Fruit fly (Drosophila melanogaster) whole organism, prepupa: Measurements from ENCODE around the gene Kr-h1.

Experiments
- Blimp-1 ChIP-seq: fragments of 200-800 bp; sonication (Bioruptor generic); optimal IDR thresholded peaks from 3 replicates; lab custom pipeline; 2017; ENCODE audit warnings: missing biosample characterization, missing genetic modification characterization, mild to moderate bottlenecking, moderate library complexity, missing genetic modification reagents
- CG10669 ChIP-seq: fragments of 200-800 bp; sonication (Bioruptor generic); optimal IDR thresholded peaks from 3 replicates; lab custom pipeline; 2018; ENCODE audit warnings: missing biosample characterization, mild to moderate bottlenecking, missing genetic modification characterization, moderate library complexity
- CG11294 ChIP-seq: fragments of 200-800 bp; sonication (Bioruptor generic); IDR thresholded peaks from 2 replicates; pipeline ENCODE4 v1.3.6; 2022; ENCODE audit warnings: missing biosample characterization, missing genetic modification characterization
- CG11762 ChIP-seq: fragments of 200-800 bp; sonication (Bioruptor generic); optimal IDR thresholded peaks from 3 replicates; lab custom pipeline; 2016; ENCODE audit warnings: missing biosample characterization, missing genetic modification characterization; ENCODE audit not compliant: insufficient read depth
- CG11902 ChIP-seq: fragments of 200-800 bp; sonication (Bioruptor generic); optimal IDR thresholded peaks from 3 replicates; lab custom pipeline; 2016; ENCODE audit warnings: missing biosample characterization, missing genetic modification characterization
- CG15336 ChIP-seq: fragments of 200-800 bp; sonication (Bioruptor generic); IDR thresholded peaks from 2 replicates; pipeline ENCODE4 v1.3.6; 2022; ENCODE audit warnings: missing biosample characterization, missing genetic modification characterization
- CG1621 ChIP-seq: fragments of 200-800 bp; sonication (Bioruptor generic); optimal IDR thresholded peaks from 3 replicates; lab custom pipeline; 2018; ENCODE audit warnings: missing biosample characterization, mild to moderate bottlenecking, missing genetic modification characterization
- CG16779 ChIP-seq: fragments of 200-800 bp; sonication (Bioruptor generic); optimal IDR thresholded peaks from 3 replicates; lab custom pipeline; 2017; ENCODE audit warnings: missing biosample characterization, mild to moderate bottlenecking, missing genetic modification characterization
- CG3032 ChIP-seq: fragments of 200-800 bp; optimal IDR thresholded peaks from 2 replicates; lab custom pipeline; 2019; ENCODE audit warnings: missing biosample characterization, mild to moderate bottlenecking, missing genetic modification characterization, moderate library complexity
- CG31627 ChIP-seq: fragments of 200-800 bp; sonication (Bioruptor generic); optimal IDR thresholded peaks from 3 replicates; lab custom pipeline; 2016; ENCODE audit warnings: missing biosample characterization, missing genetic modification characterization
- CG32006 ChIP-seq: fragments of 200-800 bp; sonication (Bioruptor generic); optimal IDR thresholded peaks from 3 replicates; lab custom pipeline; 2017; ENCODE audit warnings: missing biosample characterization, mild to moderate bottlenecking, missing genetic modification characterization
- CG34406 ChIP-seq: fragments of 200-800 bp; sonication (Bioruptor generic); optimal IDR thresholded peaks from 3 replicates; lab custom pipeline; 2016; ENCODE audit warnings: missing biosample characterization, missing genetic modification characterization
- CG3919 ChIP-seq: fragments of 200-800 bp; sonication (Bioruptor generic); optimal IDR thresholded peaks from 3 replicates; lab custom pipeline; 2016; ENCODE audit warnings: missing biosample characterization, missing genetic modification characterization
- CG4318 ChIP-seq: fragments of 200-800 bp; sonication (Bioruptor generic); optimal IDR thresholded peaks from 3 replicates; lab custom pipeline; 2017; ENCODE audit warnings: missing biosample characterization, mild to moderate bottlenecking, missing genetic modification characterization
- CG6163 ChIP-seq: fragments of 200-800 bp; sonication (Bioruptor generic); IDR thresholded peaks from 3 replicates; pipeline ENCODE4 v1.3.6; 2022; ENCODE audit warnings: missing biosample characterization, missing genetic modification characterization
- CG6808 ChIP-seq: fragments of 200-800 bp; sonication (Bioruptor generic); optimal IDR thresholded peaks from 3 replicates; lab custom pipeline; 2017; ENCODE audit warnings: missing biosample characterization, missing genetic modification characterization, mild to moderate bottlenecking, moderate library complexity, missing genetic modification reagents
- CG6854 ChIP-seq: fragments of 200-800 bp; sonication (Bioruptor generic); optimal IDR thresholded peaks from 2 replicates; lab custom pipeline; 2017; ENCODE audit warnings: missing biosample characterization, mild to moderate bottlenecking, missing genetic modification characterization
- CG7368 ChIP-seq: fragments of 200-800 bp; sonication (Bioruptor generic); optimal IDR thresholded peaks from 3 replicates; lab custom pipeline; 2016; ENCODE audit warnings: missing biosample characterization, missing genetic modification characterization
- CG8119 ChIP-seq: fragments of 200-800 bp; sonication (Bioruptor generic); IDR thresholded peaks from 3 replicates; pipeline ENCODE4 v1.3.6; 2022; ENCODE audit warnings: missing biosample characterization, missing genetic modification characterization
- CG8632 ChIP-seq: fragments of 200-800 bp; sonication (Bioruptor generic); optimal IDR thresholded peaks from 3 replicates; lab custom pipeline; 2016; ENCODE audit warnings: missing biosample characterization, missing genetic modification characterization
- CG9139 ChIP-seq: fragments of 200-800 bp; sonication (Bioruptor generic); optimal IDR thresholded peaks from 3 replicates; lab custom pipeline; 2017; ENCODE audit warnings: missing biosample characterization, mild to moderate bottlenecking, missing genetic modification characterization
- Eip75B ChIP-seq: fragments of 200-800 bp; sonication (Bioruptor generic); optimal IDR thresholded peaks from 3 replicates; lab custom pipeline; 2016; ENCODE audit warnings: missing biosample characterization, missing genetic modification characterization
- Eip78C ChIP-seq: fragments of 200-800 bp; sonication (Bioruptor generic); peaks from one replicate; lab custom pipeline; 2016; ENCODE audit warnings: missing biosample characterization, missing genetic modification characterization
- Eip93F ChIP-seq: fragments of 200-800 bp; sonication (Bioruptor generic); optimal IDR thresholded peaks from 2 replicates; lab custom pipeline; 2016; ENCODE audit warnings: missing biosample characterization, mild to moderate bottlenecking, missing genetic modification characterization
- Ets96B ChIP-seq: fragments of 200-800 bp; optimal IDR thresholded peaks from 2 replicates; lab custom pipeline; 2019; ENCODE audit warnings: missing biosample characterization, mild to moderate bottlenecking, missing genetic modification characterization, moderate library complexity
- Gug ChIP-seq: fragments of 200-800 bp; sonication (Bioruptor generic); IDR thresholded peaks from 2 replicates; pipeline ENCODE4 v1.3.6; 2022; ENCODE audit warnings: missing biosample characterization, missing genetic modification characterization
- Hr38 ChIP-seq: sonication (Bioruptor generic); optimal IDR thresholded peaks from 2 replicates; lab custom pipeline; 2016; ENCODE audit warnings: missing biosample characterization, missing genetic modification characterization
- Hr39 ChIP-seq: fragments of 200-800 bp; sonication (Bioruptor generic); optimal IDR thresholded peaks from 2 replicates; lab custom pipeline; 2016; ENCODE audit warnings: missing biosample characterization, missing genetic modification characterization
- Hr4 ChIP-seq: fragments of 200-800 bp; sonication (Bioruptor generic); optimal IDR thresholded peaks from 3 replicates; lab custom pipeline; 2016; ENCODE audit warnings: missing biosample characterization, missing genetic modification characterization
- Lpt ChIP-seq: fragments of 200-800 bp; sonication (Bioruptor generic); optimal IDR thresholded peaks from 3 replicates; lab custom pipeline; 2016; ENCODE audit warnings: missing biosample characterization, missing genetic modification characterization
- OdsH ChIP-seq: fragments of 200-800 bp; sonication (Bioruptor generic); optimal IDR thresholded peaks from 3 replicates; lab custom pipeline; 2016; ENCODE audit warnings: missing biosample characterization, missing genetic modification characterization
- Smox ChIP-seq: fragments of 200-800 bp; sonication (Bioruptor generic); optimal IDR thresholded peaks from 3 replicates; lab custom pipeline; 2016; ENCODE audit warnings: missing biosample characterization, missing genetic modification characterization
- Sox102F ChIP-seq: fragments of 200-800 bp; sonication (Bioruptor generic); optimal IDR thresholded peaks from 2 replicates; lab custom pipeline; 2016; ENCODE audit warnings: missing biosample characterization, mild to moderate bottlenecking, missing genetic modification characterization
- Sox14 ChIP-seq: fragments of 200-800 bp; sonication (Bioruptor generic); optimal IDR thresholded peaks from 3 replicates; lab custom pipeline; 2016; ENCODE audit warnings: missing biosample characterization, missing genetic modification characterization
- Sox15 ChIP-seq: fragments of 200-800 bp; sonication (Bioruptor generic); optimal IDR thresholded peaks from 3 replicates; lab custom pipeline; 2016; ENCODE audit warnings: missing biosample characterization, missing genetic modification characterization
- achi ChIP-seq: fragments of 200-800 bp; sonication (Bioruptor generic); optimal IDR thresholded peaks from 3 replicates; lab custom pipeline; 2016; ENCODE audit warnings: missing biosample characterization, missing genetic modification characterization
- acj6 ChIP-seq: fragments of 200-800 bp; sonication (Bioruptor generic); optimal IDR thresholded peaks from 3 replicates; lab custom pipeline; 2016; ENCODE audit warnings: missing biosample characterization, missing genetic modification characterization
- cyc ChIP-seq: fragments of 200-800 bp; sonication (Bioruptor generic); optimal IDR thresholded peaks from 3 replicates; lab custom pipeline; 2016; ENCODE audit warnings: missing biosample characterization, missing genetic modification characterization
- dac ChIP-seq: fragments of 200-800 bp; sonication (Bioruptor generic); optimal IDR thresholded peaks from 2 replicates; lab custom pipeline; 2017; ENCODE audit warnings: missing biosample characterization, mild to moderate bottlenecking, missing genetic modification characterization
- eg ChIP-seq: fragments of 200-800 bp; sonication (Bioruptor generic); IDR thresholded peaks from 3 replicates; pipeline ENCODE4 v1.3.6; 2022; ENCODE audit warnings: missing biosample characterization, missing genetic modification characterization
- esn ChIP-seq: fragments of 200-800 bp; sonication (Bioruptor generic); optimal IDR thresholded peaks from 2 replicates; lab custom pipeline; 2016; ENCODE audit warnings: missing biosample characterization, mild to moderate bottlenecking, missing genetic modification characterization, moderate library complexity
- fd85E ChIP-seq: fragments of 200-800 bp; sonication (Bioruptor generic); optimal IDR thresholded peaks from 3 replicates; lab custom pipeline; 2016; ENCODE audit warnings: missing biosample characterization, missing genetic modification characterization
- fkh ChIP-seq: fragments of 200-800 bp; sonication (Bioruptor generic); optimal IDR thresholded peaks from 3 replicates; lab custom pipeline; 2017; ENCODE audit warnings: missing biosample characterization, mild to moderate bottlenecking, missing genetic modification characterization, moderate library complexity
- lz ChIP-seq: fragments of 200-800 bp; sonication (Bioruptor generic); optimal IDR thresholded peaks from 3 replicates; lab custom pipeline; 2016; ENCODE audit warnings: missing biosample characterization, missing genetic modification characterization
- net ChIP-seq: fragments of 200-800 bp; sonication (Bioruptor generic); optimal IDR thresholded peaks from 3 replicates; lab custom pipeline; 2016; ENCODE audit warnings: missing biosample characterization, missing genetic modification characterization
- pdm3 ChIP-seq: fragments of 200-800 bp; sonication (Bioruptor generic); optimal IDR thresholded peaks from 3 replicates; lab custom pipeline; 2016; ENCODE audit warnings: missing biosample characterization, missing genetic modification characterization
- salr ChIP-seq, 2 experiments: fragments of 200-800 bp; sonication (Bioruptor generic); optimal IDR thresholded peaks; 3 replicates each; lab custom pipeline; 2016 to 2018; ENCODE audit warnings: missing biosample characterization in 2 of 2, missing genetic modification characterization in 2 of 2, mild to moderate bottlenecking in 1 of 2
- spab ChIP-seq: fragments of 200-800 bp; sonication (Bioruptor generic); optimal IDR thresholded peaks from 2 replicates; lab custom pipeline; 2017; ENCODE audit warnings: missing biosample characterization, mild to moderate bottlenecking, missing genetic modification characterization, missing genetic modification reagents
- ss ChIP-seq, 2 experiments: fragments of 200-800 bp; sonication (Bioruptor generic); optimal IDR thresholded peaks; 2 replicates in 1 of 2; 3 replicates in 1 of 2; lab custom pipeline; 2017 to 2018; ENCODE audit warnings: mild to moderate bottlenecking in 2 of 2, missing biosample characterization in 2 of 2, missing genetic modification characterization in 2 of 2, moderate library complexity in 1 of 2
- svp ChIP-seq: fragments of 200-800 bp; sonication (Bioruptor generic); peaks from one replicate; lab custom pipeline; 2016; ENCODE audit warnings: missing biosample characterization, missing genetic modification characterization
- topi ChIP-seq: fragments of 200-800 bp; sonication (Bioruptor generic); optimal IDR thresholded peaks from 3 replicates; lab custom pipeline; 2016; ENCODE audit warnings: missing biosample characterization, missing genetic modification characterization
- vri ChIP-seq: fragments of 200-800 bp; sonication (Bioruptor generic); optimal IDR thresholded peaks from 3 replicates; lab custom pipeline; 2016; ENCODE audit warnings: missing biosample characterization, mild to moderate bottlenecking, missing genetic modification characterization

Gene Kr-h1

DNA sequence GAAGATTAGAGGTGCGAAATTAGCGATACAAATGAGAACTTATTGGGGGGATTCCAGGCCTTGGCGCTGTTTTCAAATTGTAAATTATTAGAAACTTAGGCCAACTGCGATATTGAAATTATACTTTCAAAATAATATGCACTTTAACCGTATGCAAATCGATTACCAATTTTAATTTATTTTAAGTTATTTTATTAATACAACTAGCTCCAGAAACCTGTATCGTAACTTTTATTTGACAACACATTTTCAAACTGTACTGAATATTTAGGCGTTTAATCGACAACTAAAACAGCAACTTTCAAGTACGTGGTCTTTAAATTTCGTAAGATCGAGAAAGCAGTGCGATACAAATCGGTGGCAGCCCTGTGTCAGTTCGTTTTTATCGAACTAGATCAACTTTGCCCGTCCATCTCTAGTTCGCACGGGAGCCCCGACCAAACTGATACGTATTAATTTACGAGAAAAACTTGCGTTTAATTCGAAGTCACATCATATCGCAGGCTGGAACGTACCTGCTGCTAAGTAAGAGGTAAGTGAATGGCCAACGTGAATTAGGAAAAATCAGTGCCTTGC lies 11.7 kb upstream of the Kr-h1 start, which contains the start of the genes CG9154 and Kr-h2:
Gene CG9154 (minus strand): TSS at position 31 of the 576 bp plus-strand sequence.
Gene Kr-h2 (plus strand): TSS at position 335 of the 576 bp plus-strand sequence.
- TF ChIP-seq lz (peak; percentile 48), dac (GFP tag; lab: Kevin White, UChicago) (no peak), Sox102F (GFP tag; lab: Kevin White, UChicago) (no peak), CG8632 (GFP tag; lab: Kevin White, UChicago) (peak; percentile 32), Hr39 (no peak), CG8119 (peak; percentile 64), CG3032 (peak; percentile 34), Hr4 (no peak), CG11294 (GFP tag; lab: Robert Waterston, UW) (0 out of 2 replicates have a peak, but pooled peaks have one; percentile 34), achi (GFP tag; lab: Kevin White, UChicago) (peak; percentile 44), CG7368 (peak; percentile 29), CG11762 (GFP tag; lab: Kevin White, UChicago) (no peak), OdsH (GFP tag; lab: Kevin White, UChicago) (no peak), Ets96B (tag; lab: Kevin White, UChicago) (peak; percentile 29), CG16779 (tag; lab: Kevin White, UChicago) (no peak), vri (GFP tag; lab: Kevin White, UChicago) (no peak), Hr38 (no peak), CG6163 (0 out of 3 replicates have a peak, but pooled peaks have one; percentile 26), CG4318 (GFP tag; lab: Kevin White, UChicago) (no peak), esn (GFP tag; lab: Kevin White, UChicago) (peak; percentile 68), CG32006 (GFP tag; lab: Kevin White, UChicago) (peak; percentile 54), fd85E (no peak), CG1621 (tag; lab: Kevin White, UChicago) (no peak), Gug (peak; percentile 59; the same call in 1 of the 2 replicates), Eip78C (GFP tag; lab: Kevin White, UChicago) (peak; percentile 66), salr (GFP tag; optimal IDR thresholded peaks at IDR 0.05; lab: Kevin White, UChicago) (no peak), acj6 (GFP tag; lab: Kevin White, UChicago) (no peak), topi (peak; percentile 53), CG6854 (peak; percentile 21), Eip75B (no peak), fkh (GFP tag; lab: Kevin White, UChicago) (peak; percentile 48), CG31627 (GFP tag; lab: Kevin White, UChicago) (peak; percentile 50), CG11902 (no peak), Eip93F (GFP tag; lab: Kevin White, UChicago) (no peak), net (GFP tag; lab: Kevin White, UChicago) (no peak), pdm3 (GFP tag; lab: Kevin White, UChicago) (no peak), ss (GFP tag; optimal IDR thresholded peaks at IDR 0.05; lab: Kevin White, UChicago) (no peak), Smox (GFP tag; lab: Kevin White, UChicago) (no peak), eg (GFP tag; lab: Robert Waterston, UW) (peak; percentile 84), Sox15 (GFP tag; lab: Kevin White, UChicago) (no peak), cyc (peak; percentile 39), Lpt (GFP tag; lab: Kevin White, UChicago) (no peak), svp (GFP tag; lab: Kevin White, UChicago) (peak; percentile 80), CG34406 (GFP tag; lab: Kevin White, UChicago) (peak; percentile 45), CG10669 (GFP tag; lab: Kevin White, UChicago) (no peak), CG9139 (GFP tag; lab: Kevin White, UChicago) (no peak), Sox14 (peak; percentile 57), spab (GFP tag; lab: Kevin White, UChicago) (no peak), Blimp-1 (GFP tag; lab: Kevin White, UChicago) (peak; percentile 27), CG3919 (no peak), CG6808 (GFP tag; lab: Kevin White, UChicago) (no peak), CG15336 (GFP tag; lab: Robert Waterston, UW) (no peak; the same call in 1 of the 2 replicates)
